Worm (Caenorhabditis elegans) whole organism, L1 larva: Measurements from ENCODE around the gene ZK721.3.
A peak's percentile ranks its signal among the peaks of the same experiment; 100 is the strongest.

Experiments
- C04F5.9 ChIP-seq: sonication (generic microtip); optimal IDR thresholded peaks from 2 replicates; lab custom pipeline; 2016; ENCODE audit warnings: missing genetic modification characterization, missing compliant biosample characterization
- C34B4.2 ChIP-seq: sonication (generic microtip); optimal IDR thresholded peaks from 2 replicates; lab custom pipeline; 2017; ENCODE audit warnings: mild to moderate bottlenecking, missing genetic modification characterization, missing compliant biosample characterization
- aha-1 ChIP-seq: fragments of 150-350 bp; optimal IDR thresholded peaks from 2 replicates; lab custom pipeline; 2014; ENCODE audit warnings: missing biosample characterization, missing genetic modification characterization
- ama-1 ChIP-seq: fragments of 150-350 bp; optimal IDR thresholded peaks from 2 replicates; lab custom pipeline; 2014
- ceh-8 ChIP-seq: fragments of 200-800 bp; sonication (Bioruptor generic); optimal IDR thresholded peaks from 2 replicates; lab custom pipeline; 2018; ENCODE audit warnings: mild to moderate bottlenecking, missing genetic modification characterization, moderate library complexity, missing compliant biosample characterization
- ceh-88 ChIP-seq: fragments of 200-800 bp; sonication (Bioruptor generic); IDR thresholded peaks from 2 replicates; pipeline ENCODE4 v1.3.6; 2022; ENCODE audit warnings: missing genetic modification characterization, missing compliant biosample characterization
- ces-1 ChIP-seq: fragments of 150-350 bp; optimal IDR thresholded peaks from 2 replicates; lab custom pipeline; 2014; ENCODE audit warnings: missing biosample characterization, missing genetic modification reagents, missing genetic modification characterization
- dsc-1 ChIP-seq: sonication (generic microtip); optimal IDR thresholded peaks from 2 replicates; lab custom pipeline; 2016; ENCODE audit warnings: mild to moderate bottlenecking, missing genetic modification characterization, missing compliant biosample characterization
- efl-1 ChIP-seq, 4 experiments: fragments of 150-350 bp; optimal IDR thresholded peaks in 3 of 4; peaks in 1 of 4; 1 replicate in 1 of 4; 2 replicates in 3 of 4; lab custom pipeline; 2014; ENCODE audit warnings: missing biosample characterization in 2 of 4, missing genetic modification characterization in 2 of 4, missing genetic modification reagents in 2 of 4
- efl-3 ChIP-seq: fragments of 200-800 bp; sonication (Bioruptor generic); optimal IDR thresholded peaks from 2 replicates; lab custom pipeline; 2018; ENCODE audit warnings: mild to moderate bottlenecking, missing genetic modification characterization, missing compliant biosample characterization
- egl-13 ChIP-seq: sonication (generic microtip); optimal IDR thresholded peaks from 2 replicates; lab custom pipeline; 2016; ENCODE audit warnings: missing genotype, missing genetic modification reagents, missing genetic modification characterization, missing compliant biosample characterization
- ets-5 ChIP-seq: fragments of 200-800 bp; sonication (Bioruptor generic); IDR thresholded peaks from 2 replicates; pipeline ENCODE4 v1.3.6; 2022; ENCODE audit warnings: missing genetic modification characterization, missing compliant biosample characterization
- fkh-10 ChIP-seq: sonication (generic microtip); optimal IDR thresholded peaks from 2 replicates; lab custom pipeline; 2017; ENCODE audit warnings: missing biosample characterization, missing genetic modification reagents, missing genetic modification characterization
- fkh-8 ChIP-seq: sonication (generic microtip); optimal IDR thresholded peaks from 2 replicates; lab custom pipeline; 2016; ENCODE audit warnings: mild to moderate bottlenecking, missing genetic modification characterization, missing compliant biosample characterization
- fos-1 ChIP-seq: fragments of 150-350 bp; optimal IDR thresholded peaks from 2 replicates; lab custom pipeline; 2014; ENCODE audit warnings: missing biosample characterization, missing genetic modification characterization
- hlh-17 ChIP-seq: fragments of 200-800 bp; sonication (Bioruptor generic); optimal IDR thresholded peaks from 2 replicates; lab custom pipeline; 2018; ENCODE audit warnings: missing genetic modification characterization, mild to moderate bottlenecking, missing compliant biosample characterization, moderate library complexity, borderline replicate concordance
- isw-1 ChIP-seq: fragments of 200-800 bp; sonication (Bioruptor generic); IDR thresholded peaks from 2 replicates; pipeline ENCODE4 v1.3.6; 2022; ENCODE audit warnings: missing genetic modification characterization, missing compliant biosample characterization
- lin-14 ChIP-seq: fragments of 200-800 bp; sonication (Bioruptor generic); optimal IDR thresholded peaks from 2 replicates; lab custom pipeline; 2018; ENCODE audit warnings: mild to moderate bottlenecking, missing genetic modification characterization, moderate library complexity, missing compliant biosample characterization
- lin-35 ChIP-seq, 2 experiments: fragments of 150-350 bp; optimal IDR thresholded peaks; 2 replicates each; lab custom pipeline; 2014; ENCODE audit warnings: missing biosample characterization in 2 of 2, missing genetic modification characterization in 2 of 2, missing genetic modification reagents in 2 of 2
- lin-39 ChIP-seq: fragments of 150-350 bp; optimal IDR thresholded peaks from 2 replicates; lab custom pipeline; 2014; ENCODE audit warnings: missing biosample characterization, missing genetic modification reagents, missing genetic modification characterization
- lir-3 ChIP-seq: sonication (generic microtip); optimal IDR thresholded peaks from 2 replicates; lab custom pipeline; 2016; ENCODE audit warnings: mild to moderate bottlenecking, missing genetic modification characterization, moderate library complexity, missing compliant biosample characterization; ENCODE audit not compliant: poor library complexity
- mab-9 ChIP-seq: fragments of 200-800 bp; sonication (Bioruptor generic); IDR thresholded peaks from 2 replicates; pipeline ENCODE4 v1.3.6; 2022; ENCODE audit warnings: missing genetic modification reagents, missing genetic modification characterization, missing compliant biosample characterization
- mdl-1 ChIP-seq, 2 experiments: fragments of 150-350 bp; optimal IDR thresholded peaks; 2 replicates each; lab custom pipeline; 2014 to 2017; ENCODE audit warnings: missing biosample characterization in 2 of 2, missing genetic modification characterization in 2 of 2, inconsistent platforms in 1 of 2
- mep-1 ChIP-seq: fragments of 150-350 bp; optimal IDR thresholded peaks from 2 replicates; lab custom pipeline; 2014; ENCODE audit warnings: missing biosample characterization, missing genetic modification characterization
- nhr-12 ChIP-seq: sonication (generic microtip); optimal IDR thresholded peaks from 2 replicates; lab custom pipeline; 2017; ENCODE audit warnings: missing biosample characterization, missing genetic modification characterization
- nhr-19 ChIP-seq: fragments of 200-800 bp; sonication (Bioruptor generic); conservative IDR thresholded peaks from 2 replicates; pipeline ENCODE4 v1.3.6; 2022; ENCODE audit warnings: missing genetic modification characterization, missing compliant biosample characterization
- nhr-237 ChIP-seq: fragments of 150-350 bp; optimal IDR thresholded peaks from 2 replicates; lab custom pipeline; 2014; ENCODE audit warnings: missing biosample characterization, missing genetic modification characterization
- nhr-47 ChIP-seq: sonication (generic microtip); optimal IDR thresholded peaks from 2 replicates; lab custom pipeline; 2016; ENCODE audit warnings: mild to moderate bottlenecking, missing genetic modification characterization, moderate library complexity, missing compliant biosample characterization
- nhr-71 ChIP-seq: sonication (generic microtip); optimal IDR thresholded peaks from 2 replicates; lab custom pipeline; 2016; ENCODE audit warnings: mild to moderate bottlenecking, missing genetic modification characterization, moderate library complexity, missing compliant biosample characterization
- pag-3 ChIP-seq: sonication (generic microtip); optimal IDR thresholded peaks from 2 replicates; lab custom pipeline; 2017; ENCODE audit warnings: missing genetic modification characterization, mild to moderate bottlenecking, missing compliant biosample characterization, antibody characterized with exemption, borderline replicate concordance; ENCODE audit not compliant: insufficient read depth
- pax-3 ChIP-seq: fragments of 200-800 bp; sonication (Bioruptor generic); optimal IDR thresholded peaks from 2 replicates; lab custom pipeline; 2018; ENCODE audit warnings: mild to moderate bottlenecking, missing genetic modification characterization, moderate library complexity, missing compliant biosample characterization
- pqm-1 ChIP-seq: sonication (generic microtip); optimal IDR thresholded peaks from 3 replicates; lab custom pipeline; 2017; ENCODE audit warnings: missing biosample characterization, missing genetic modification characterization
- rnt-1 ChIP-seq: sonication (generic microtip); optimal IDR thresholded peaks from 2 replicates; lab custom pipeline; 2016; ENCODE audit warnings: mild to moderate bottlenecking, missing genetic modification characterization, moderate library complexity, missing compliant biosample characterization
- skn-1 ChIP-seq: fragments of 150-350 bp; optimal IDR thresholded peaks from 2 replicates; lab custom pipeline; 2014; ENCODE audit warnings: missing biosample characterization, missing genetic modification characterization
- snpc-4 ChIP-seq: fragments of 150-350 bp; optimal IDR thresholded peaks from 2 replicates; lab custom pipeline; 2014; ENCODE audit warnings: missing biosample characterization, missing genetic modification characterization
- snu-23 ChIP-seq: sonication (generic microtip); optimal IDR thresholded peaks from 2 replicates; lab custom pipeline; 2016; ENCODE audit warnings: missing genetic modification characterization, missing compliant biosample characterization
- sup-37 ChIP-seq: fragments of 200-800 bp; sonication (Bioruptor generic); optimal IDR thresholded peaks from 2 replicates; lab custom pipeline; 2018; ENCODE audit warnings: mild to moderate bottlenecking, missing genetic modification characterization, missing compliant biosample characterization
- swsn-7 ChIP-seq: sonication (generic microtip); optimal IDR thresholded peaks from 2 replicates; lab custom pipeline; 2016; ENCODE audit warnings: missing genetic modification characterization, missing compliant biosample characterization
- tbx-2 ChIP-seq: sonication (generic microtip); optimal IDR thresholded peaks from 2 replicates; lab custom pipeline; 2016; ENCODE audit warnings: missing genetic modification characterization, missing compliant biosample characterization
- unc-30 ChIP-seq: sonication (generic microtip); optimal IDR thresholded peaks from 2 replicates; lab custom pipeline; 2017; ENCODE audit warnings: missing biosample characterization, missing genetic modification characterization
- unc-62 ChIP-seq: fragments of 150-350 bp; optimal IDR thresholded peaks from 2 replicates; lab custom pipeline; 2014; ENCODE audit warnings: missing biosample characterization, missing genetic modification reagents, missing genetic modification characterization
- unc-86 ChIP-seq: sonication (generic microtip); optimal IDR thresholded peaks from 2 replicates; lab custom pipeline; 2016; ENCODE audit warnings: missing genetic modification characterization, missing compliant biosample characterization
- unc-98 ChIP-seq: fragments of 200-800 bp; sonication (Bioruptor generic); IDR thresholded peaks from 2 replicates; pipeline ENCODE4 v1.3.6; 2022; ENCODE audit warnings: missing genetic modification characterization, missing compliant biosample characterization
- vab-15 ChIP-seq: sonication (generic microtip); optimal IDR thresholded peaks from 2 replicates; lab custom pipeline; 2017; ENCODE audit warnings: missing genotype, mild to moderate bottlenecking, missing genetic modification characterization, missing compliant biosample characterization
- xbp-1 ChIP-seq: sonication (generic microtip); optimal IDR thresholded peaks from 2 replicates; lab custom pipeline; 2016; ENCODE audit warnings: missing genetic modification characterization, missing compliant biosample characterization
- zip-4 ChIP-seq: fragments of 200-800 bp; sonication (Bioruptor generic); optimal IDR thresholded peaks from 2 replicates; lab custom pipeline; 2018; ENCODE audit warnings: mild to moderate bottlenecking, missing genetic modification characterization, moderate library complexity, missing compliant biosample characterization
- ztf-11 ChIP-seq, 2 experiments: sonication (generic microtip); optimal IDR thresholded peaks; 2 replicates each; lab custom pipeline; 2016 to 2017; ENCODE audit warnings: missing genetic modification characterization in 2 of 2, missing biosample characterization in 1 of 2, missing compliant biosample characterization in 1 of 2

ZK721.3 gene

DNA sequence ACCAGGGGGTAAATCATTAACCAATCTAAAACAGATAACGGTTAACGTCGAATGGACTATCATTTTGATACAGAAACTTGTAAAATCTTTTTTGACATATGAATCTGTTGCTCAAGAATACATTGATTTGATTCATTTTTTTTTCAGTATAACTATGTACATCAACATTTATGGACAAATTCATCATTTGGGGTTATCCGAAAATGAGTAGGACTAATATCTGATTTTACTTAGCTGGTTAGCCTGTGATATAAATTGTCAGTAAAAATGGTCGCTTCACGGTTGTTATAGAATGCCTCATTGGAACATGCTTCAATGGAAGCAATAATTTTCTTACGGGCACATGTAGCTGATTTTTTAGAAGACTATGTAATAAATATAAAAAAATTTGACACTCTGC is 13.3 kb downstream of the ZK721.3 start (continued):
- TF ChIP-seq lir-3: no peak
- no peak for TF ChIP-seq pqm-1 (tag; lab: Kevin White, UChicago)
- no peak for TF ChIP-seq ceh-8 (GFP tag; lab: Kevin White, UChicago)
- TF ChIP-seq, all 84 proteins: peak for 0

DNA sequence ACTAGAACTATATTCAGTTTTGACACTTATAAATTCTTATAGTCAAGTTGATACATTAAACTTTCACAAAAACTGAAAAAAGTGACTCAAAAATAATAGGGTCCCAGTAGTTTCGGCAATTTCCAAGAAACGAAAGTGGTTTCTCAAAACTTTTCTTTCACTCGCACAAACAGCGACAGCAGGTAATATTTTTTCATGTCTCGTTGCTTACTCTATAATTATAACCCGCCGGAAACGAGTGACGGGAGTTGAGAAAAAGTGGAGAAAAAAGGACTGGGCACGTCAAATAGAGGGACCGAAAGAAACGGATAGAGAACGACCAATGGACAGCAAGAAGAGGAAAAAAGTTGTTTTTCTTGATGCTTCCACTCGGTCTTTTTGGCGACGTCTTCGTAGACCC is 15.6 kb downstream of the ZK721.3 start:
- TF ChIP-seq ztf-11 (tag; optimal IDR thresholded peaks at IDR 0.05; lab: Kevin White, UChicago): no peak
- TF ChIP-seq unc-30: no peak
- peak; percentile 51 for TF ChIP-seq lin-14
- TF ChIP-seq snu-23 (GFP tag; lab: Kevin White, UChicago): no peak
- no peak for TF ChIP-seq unc-98
- TF ChIP-seq fkh-8: peak; percentile 62
- TF ChIP-seq unc-86 (tag; lab: Kevin White, UChicago): no peak
- peak; percentile 13 for TF ChIP-seq tbx-2 (tag; lab: Kevin White, UChicago)

- TF ChIP-seq mab-9 (no peak), vab-15 (tag; lab: Kevin White, UChicago) (no peak), ets-5 (GFP tag; lab: Robert Waterston, UW) (no peak), hlh-17 (GFP tag; lab: Kevin White, UChicago) (no peak), lin-35 (GFP tag; optimal IDR thresholded peaks at IDR 0.05; lab: Kevin White, UChicago) (no peak), snpc-4 (tag; lab: Kevin White, UChicago) (no peak), zip-4 (GFP tag; lab: Kevin White, UChicago) (no peak), ceh-88 (GFP tag; lab: Robert Waterston, UW) (no peak), mep-1 (no peak), C04F5.9 (tag; lab: Kevin White, UChicago) (no peak), skn-1 (no peak), nhr-12 (tag; lab: Kevin White, UChicago) (no peak), pag-3 (tag; lab: Kevin White, UChicago) (no peak), efl-3 (GFP tag; lab: Kevin White, UChicago) (no peak), ztf-11 (tag; optimal IDR thresholded peaks at IDR 0.05; lab: Kevin White, UChicago) (no peak), nhr-237 (no peak), C34B4.2 (tag; lab: Kevin White, UChicago) (no peak), fkh-8 (no peak)
- TF ChIP-seq, all 84 proteins: peak for 0
Observed at ce11 chrX:8800355-8800754, 16.0 kb downstream of the ZK721.3 start.

DNA sequence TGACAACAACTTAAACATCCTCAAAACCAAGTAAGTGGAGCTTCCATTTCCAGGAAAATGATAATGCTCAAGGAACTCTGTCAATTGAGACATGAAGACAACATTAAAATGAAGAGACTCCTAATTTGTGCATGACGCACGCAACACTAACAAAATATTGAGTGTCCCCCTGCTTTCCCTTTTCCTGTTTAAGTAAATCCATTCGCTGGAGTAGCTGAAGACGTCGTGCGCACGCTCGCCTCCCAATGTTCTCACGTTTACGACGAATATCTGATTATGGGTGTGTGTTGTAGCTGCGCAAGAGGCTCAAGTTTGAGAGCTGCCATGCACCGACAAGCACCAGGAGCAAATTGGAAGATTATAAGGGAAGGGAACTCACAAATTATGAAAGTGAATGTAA is 16.6 kb downstream of the ZK721.3 start:
- TF ChIP-seq egl-13 (tag; lab: Kevin White, UChicago) (peak; percentile 85), fos-1 (tag; lab: Kevin White, UChicago) (no peak), swsn-7 (tag; lab: Kevin White, UChicago) (peak; percentile 33), isw-1 (GFP tag; lab: Robert Waterston, UW) (no peak), lin-14 (peak; percentile 76), unc-62 (GFP tag; lab: Kevin White, UChicago) (no peak), ztf-11 (tag; optimal IDR thresholded peaks at IDR 0.05; lab: Kevin White, UChicago) (no peak), pax-3 (peak; percentile 28), ceh-88 (GFP tag; lab: Robert Waterston, UW) (no peak), nhr-19 (no peak), fkh-8 (peak; percentile 18), rnt-1 (no peak), aha-1 (tag; lab: Kevin White, UChicago) (no peak), dsc-1 (peak; percentile 75), efl-3 (GFP tag; lab: Kevin White, UChicago) (no peak), mdl-1 (tag; optimal IDR thresholded peaks at IDR 0.05; lab: Kevin White, UChicago) (no peak), nhr-47 (tag; lab: Kevin White, UChicago) (peak; percentile 56), lin-39 (tag; lab: Kevin White, UChicago) (no peak), efl-1 (optimal IDR thresholded peaks at IDR 0.05; lab: Kevin White, UChicago) (no peak), efl-1 (GFP tag; optimal IDR thresholded peaks at IDR 0.05 in 1 of 2; lab: Kevin White, UChicago) (no peak), fkh-10 (peak; percentile 67), nhr-71 (peak; percentile 55), ceh-8 (GFP tag; lab: Kevin White, UChicago) (peak; percentile 15), xbp-1 (no peak), unc-86 (tag; lab: Kevin White, UChicago) (no peak), skn-1 (no peak), sup-37 (no peak), ama-1 (lab: Kevin White, UChicago) (no peak), ces-1 (GFP tag; lab: Kevin White, UChicago) (peak; percentile 72)
